Worm (Caenorhabditis elegans) whole organism, L4 larva: Measurements from ENCODE around the gene gyf-1.

Experiments
- ZK337.2 ChIP-seq: fragments of 200-800 bp; sonication (Bioruptor generic); IDR thresholded peaks from 2 replicates; pipeline ENCODE4 v1.3.6; 2022; ENCODE audit warnings: missing genetic modification reagents, missing genetic modification characterization, missing compliant biosample characterization
- ceh-28 ChIP-seq: fragments of 150-350 bp; optimal IDR thresholded peaks from 2 replicates; lab custom pipeline; 2014; ENCODE audit warnings: missing biosample characterization, missing genetic modification reagents, missing genetic modification characterization
- ceh-82 ChIP-seq: sonication (generic microtip); optimal IDR thresholded peaks from 2 replicates; lab custom pipeline; 2017; ENCODE audit warnings: missing biosample characterization, missing genetic modification characterization
- ces-1 ChIP-seq: fragments of 150-350 bp; sonication (generic microtip); optimal IDR thresholded peaks from 4 replicates; lab custom pipeline; 2014; ENCODE audit warnings: missing biosample characterization, missing genetic modification reagents, missing genetic modification characterization
- fkh-10 ChIP-seq: fragments of 150-350 bp; optimal IDR thresholded peaks from 2 replicates; lab custom pipeline; 2014; ENCODE audit warnings: missing biosample characterization, missing genetic modification reagents, missing genetic modification characterization
- lin-39 ChIP-seq: fragments of 150-350 bp; optimal IDR thresholded peaks from 2 replicates; lab custom pipeline; 2014; ENCODE audit warnings: missing biosample characterization, missing genetic modification reagents, missing genetic modification characterization
- mes-2 ChIP-seq: sonication (generic microtip); optimal IDR thresholded peaks from 2 replicates; lab custom pipeline; 2016; ENCODE audit warnings: missing genotype, mild to moderate bottlenecking, missing genetic modification characterization, missing compliant biosample characterization; ENCODE audit not compliant: poor library complexity, severe bottlenecking
- nhr-41 ChIP-seq: fragments of 200-800 bp; sonication (Bioruptor generic); IDR thresholded peaks from 2 replicates; pipeline ENCODE4 v1.3.6; 2022; ENCODE audit warnings: missing genetic modification reagents, missing genetic modification characterization, missing compliant biosample characterization
- pqm-1 ChIP-seq: sonication (generic microtip); optimal IDR thresholded peaks from 2 replicates; lab custom pipeline; 2017; ENCODE audit warnings: missing biosample characterization, missing genetic modification characterization
- snpc-4 ChIP-seq: fragments of 150-350 bp; optimal IDR thresholded peaks from 2 replicates; lab custom pipeline; 2014; ENCODE audit warnings: missing biosample characterization, missing genetic modification characterization
- unc-39 ChIP-seq: sonication (generic microtip); optimal IDR thresholded peaks from 2 replicates; lab custom pipeline; 2017; ENCODE audit warnings: missing biosample characterization, missing genetic modification characterization
- unc-62 ChIP-seq, 3 experiments: fragments of 150-350 bp in 1 of 3; sonication (generic microtip); optimal IDR thresholded peaks in 2 of 3; peaks in 1 of 3; 1 replicate in 1 of 3; 2 replicates in 2 of 3; lab custom pipeline; 2014 to 2017; ENCODE audit warnings: missing biosample characterization in 3 of 3, missing genetic modification characterization in 3 of 3, missing genetic modification reagents in 3 of 3, missing genotype in 1 of 3
- zag-1 ChIP-seq: fragments of 150-350 bp; optimal IDR thresholded peaks from 2 replicates; lab custom pipeline; 2014; ENCODE audit warnings: missing biosample characterization, missing genetic modification characterization

DNA sequence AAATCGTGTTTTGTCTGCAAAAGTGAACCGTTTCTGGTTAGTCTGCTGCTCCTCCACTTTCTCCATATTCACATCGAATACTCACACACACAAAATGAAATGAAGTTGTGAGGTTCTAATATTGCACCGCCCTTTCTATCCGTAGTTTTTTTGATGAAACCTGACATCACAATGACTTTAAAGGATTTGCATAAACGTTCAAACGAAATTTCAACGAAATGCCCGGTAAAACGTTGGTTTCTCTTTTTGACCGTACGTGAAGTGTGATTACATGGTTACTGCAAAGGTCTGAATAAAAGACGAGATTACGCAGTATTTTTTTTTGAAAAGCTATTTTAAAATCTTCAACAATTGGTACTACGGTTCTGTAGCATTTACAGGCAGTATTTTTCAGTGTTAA is 29.8 kb upstream of the gyf-1 start, which contains the start of gene T19D12.9:
- TF ChIP-seq ZK337.2 (GFP tag; lab: Robert Waterston, UW) (no peak), pqm-1 (tag; lab: Kevin White, UChicago) (no peak), ces-1 (GFP tag; lab: Kevin White, UChicago) (no peak), ceh-28 (tag; lab: Kevin White, UChicago) (no peak), ceh-82 (no peak), zag-1 (tag; lab: Kevin White, UChicago) (no peak), lin-39 (tag; lab: Kevin White, UChicago) (no peak), snpc-4 (tag; lab: Kevin White, UChicago) (no peak), unc-39 (no peak), nhr-41 (GFP tag; lab: Robert Waterston, UW) (no peak), mes-2 (tag; lab: Kevin White, UChicago) (no peak), unc-62 (GFP tag; optimal IDR thresholded peaks at IDR 0.05 in 1 of 2; lab: Kevin White, UChicago) (no peak), unc-62 (tag; optimal IDR thresholded peaks at IDR 0.05; lab: Kevin White, UChicago) (no peak), fkh-10 (no peak)
